Worm (Caenorhabditis elegans) whole organism, midembryonic: ENCODE measurements around the gene dnj-22.

Experiments
- T22C8.4 ChIP-seq: fragments of 200-800 bp; sonication (Bioruptor generic); IDR thresholded peaks from 2 replicates; pipeline ENCODE4 v1.3.6; 2022; ENCODE audit warnings: missing genetic modification characterization, missing compliant biosample characterization
- cog-1 ChIP-seq: sonication (generic microtip); optimal IDR thresholded peaks from 2 replicates; lab custom pipeline; 2016; ENCODE audit warnings: missing genetic modification characterization, missing compliant biosample characterization
- flt-1 ChIP-seq: fragments of 200-800 bp; sonication (Bioruptor generic); IDR thresholded peaks from 2 replicates; pipeline ENCODE4 v1.3.6; 2022; ENCODE audit warnings: missing genetic modification characterization, missing compliant biosample characterization
- klf-2 ChIP-seq: fragments of 200-800 bp; sonication (Bioruptor generic); conservative IDR thresholded peaks from 2 replicates; pipeline ENCODE4 v1.3.6; 2022; ENCODE audit warnings: missing genetic modification reagents, missing genetic modification characterization, missing compliant biosample characterization
- med-1 ChIP-seq: sonication (generic microtip); optimal IDR thresholded peaks from 2 replicates; lab custom pipeline; 2017; ENCODE audit warnings: missing genetic modification characterization, mild to moderate bottlenecking, missing compliant biosample characterization, antibody characterized with exemption, missing genetic modification reagents; ENCODE audit not compliant: insufficient read depth
- tab-1 ChIP-seq: fragments of 200-800 bp; sonication (Bioruptor generic); IDR thresholded peaks from 2 replicates; pipeline ENCODE4 v1.3.6; 2022; ENCODE audit warnings: missing genetic modification characterization, missing compliant biosample characterization
- ztf-23 ChIP-seq: fragments of 200-800 bp; sonication (Bioruptor generic); IDR thresholded peaks from 2 replicates; pipeline ENCODE4 v1.3.6; 2022; ENCODE audit warnings: missing genetic modification reagents, missing genetic modification characterization, missing compliant biosample characterization
- ztf-29 ChIP-seq: fragments of 200-800 bp; sonication (Bioruptor generic); IDR thresholded peaks from 2 replicates; pipeline ENCODE4 v1.3.6; 2022; ENCODE audit warnings: missing genetic modification reagents, missing genetic modification characterization, missing compliant biosample characterization

ce11 chrV:8465386-8465785 is 3.5 kb upstream of the dnj-22 start, which contains the start of gene mrps-2:
- no peak for TF ChIP-seq ztf-23
- no peak for TF ChIP-seq klf-2
- no peak for TF ChIP-seq flt-1 (GFP tag; lab: Robert Waterston, UW)
- TF ChIP-seq cog-1 (tag; lab: Kevin White, UChicago) = no peak
- TF ChIP-seq tab-1 (GFP tag; lab: Robert Waterston, UW) = no peak
- no peak for TF ChIP-seq T22C8.4 (GFP tag; lab: Robert Waterston, UW)
- no peak for TF ChIP-seq med-1 (GFP tag; lab: Kevin White, UChicago)
- TF ChIP-seq ztf-29 = no peak
